Worm (Caenorhabditis elegans) whole organism, dauer: Measurements from ENCODE around the gene snf-7.

Experiments
- unc-62 ChIP-seq: sonication (generic microtip); optimal IDR thresholded peaks from 2 replicates; lab custom pipeline; 2017; ENCODE audit warnings: missing biosample characterization, missing genetic modification reagents, missing genetic modification characterization

Gene snf-7

ce11 chrIII:13000457-13000856 lies 4.8 kb upstream of the snf-7 start, which contains the start of gene ZK1010.8:
ZK1010.8 (minus strand) TSS chrIII:13000670.
- no peak for TF ChIP-seq unc-62 (GFP tag; lab: Kevin White, UChicago)

- TF ChIP-seq unc-62 (GFP tag; lab: Kevin White, UChicago) = no peak
Observed at ce11 chrIII:13002098-13002497, 3.2 kb upstream of the snf-7 start, which contains the start of gene ZK1010.10. ZK1010.10 (plus strand) TSS chrIII:13002383.

ce11 chrIII:13004316-13004715 lies 945 bp upstream of the snf-7 start:
- no peak for TF ChIP-seq unc-62 (GFP tag; lab: Kevin White, UChicago)

- no peak for TF ChIP-seq unc-62 (GFP tag; lab: Kevin White, UChicago)
Observed at ce11 chrIII:13011927-13012326, 6.7 kb downstream of the snf-7 start.

ce11 chrIII:13013912-13014311 lies 8.7 kb downstream of the snf-7 start:
- TF ChIP-seq unc-62 (GFP tag; lab: Kevin White, UChicago) = no peak

ce11 chrIII:13015754-13016317 lies 10.6 kb downstream of the snf-7 start:
- no peak for TF ChIP-seq unc-62 (GFP tag; lab: Kevin White, UChicago)

- no peak for TF ChIP-seq unc-62 (GFP tag; lab: Kevin White, UChicago)
Observed at ce11 chrIII:13018619-13019018, 13.4 kb downstream of the snf-7 start, which contains the start of gene col-98. col-98 (plus strand) TSS chrIII:13019008.

- no peak for TF ChIP-seq unc-62 (GFP tag; lab: Kevin White, UChicago)
Observed at ce11 chrIII:13019547-13020098, 14.4 kb downstream of the snf-7 start.

ce11 chrIII:13020741-13021140 lies 15.5 kb downstream of the snf-7 start, which contains the start of gene cyp-13A11:
cyp-13A11 (plus strand) TSS chrIII:13021006.
- TF ChIP-seq unc-62 (GFP tag; lab: Kevin White, UChicago) = no peak

ce11 chrIII:13024281-13024680 lies 19.0 kb downstream of the snf-7 start, which contains the start of gene cyp-13A12:
cyp-13A12 (plus strand) TSS chrIII:13024547.
- TF ChIP-seq unc-62 (GFP tag; lab: Kevin White, UChicago) = no peak

ce11 chrIII:13027949-13028348 lies 22.7 kb downstream of the snf-7 start:
- no peak for TF ChIP-seq unc-62 (GFP tag; lab: Kevin White, UChicago)

- TF ChIP-seq unc-62 (GFP tag; lab: Kevin White, UChicago) = no peak
Observed at ce11 chrIII:13029608-13030007, 24.3 kb downstream of the snf-7 start, which contains the start of gene F14F7.4. F14F7.4 (minus strand) TSS chrIII:13029708.

ce11 chrIII:13030551-13030950 lies 25.3 kb downstream of the snf-7 start, which contains the start of gene F14F7.7:
F14F7.7 (plus strand) TSS chrIII:13030904.
- TF ChIP-seq unc-62 (GFP tag; lab: Kevin White, UChicago) = no peak

ce11 chrIII:13031701-13032100 lies 26.4 kb downstream of the snf-7 start, which contains the start of gene F14F7.5:
F14F7.5 (plus strand) TSS chrIII:13032001.
- no peak for TF ChIP-seq unc-62 (GFP tag; lab: Kevin White, UChicago)

- no peak for TF ChIP-seq unc-62 (GFP tag; lab: Kevin White, UChicago)
Observed at ce11 chrIII:13032429-13033018, 27.3 kb downstream of the snf-7 start.

- TF ChIP-seq unc-62 (GFP tag; lab: Kevin White, UChicago) = no peak
Observed at ce11 chrIII:13039739-13040138, 34.5 kb downstream of the snf-7 start, which contains the start of gene F54F12.2. F54F12.2 (plus strand) TSS chrIII:13040039.
